Worm (Caenorhabditis elegans): ENCODE results near the gene txdc-12.1.

DNA sequence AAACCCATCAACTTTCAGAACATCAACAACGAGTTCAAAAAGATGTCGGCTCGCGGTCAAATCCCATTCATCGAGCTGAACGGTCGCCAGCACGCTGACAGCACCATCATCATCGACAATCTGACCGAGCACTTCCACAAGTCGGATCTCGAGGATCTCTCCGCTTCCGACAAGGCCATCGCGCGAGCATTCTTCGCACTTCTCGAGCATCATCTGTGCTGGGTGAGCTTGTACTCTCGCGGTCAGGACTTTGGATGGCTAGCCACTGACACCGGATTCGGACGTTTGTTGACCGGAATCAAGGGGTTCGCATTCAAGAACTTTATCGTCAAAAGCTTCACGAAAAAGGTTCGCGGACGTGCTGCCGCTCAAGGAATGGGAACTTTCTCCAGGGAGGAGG is 24.7 kb downstream of the txdc-12.1 start:
- TF ChIP-seq flt-1 (GFP tag; IDR thresholded peaks at IDR 0.05) (no peak), klf-2 (GFP tag; conservative IDR thresholded peaks at IDR 0.05) (no peak), ztf-23 (GFP tag; IDR thresholded peaks at IDR 0.05) (no peak), cog-1 (tag; optimal IDR thresholded peaks at IDR 0.05) (no peak), ref-1 (GFP tag; conservative IDR thresholded peaks at IDR 0.05) (no peak), T22C8.4 (GFP tag; IDR thresholded peaks at IDR 0.05) (no peak), med-1 (GFP tag; optimal IDR thresholded peaks at IDR 0.05; ENCODE audit: insufficient read depth) (no peak)

Data from whole organism, midembryonic.